Worm (Caenorhabditis elegans): ENCODE measurements around the gene wrt-6.

DNA sequence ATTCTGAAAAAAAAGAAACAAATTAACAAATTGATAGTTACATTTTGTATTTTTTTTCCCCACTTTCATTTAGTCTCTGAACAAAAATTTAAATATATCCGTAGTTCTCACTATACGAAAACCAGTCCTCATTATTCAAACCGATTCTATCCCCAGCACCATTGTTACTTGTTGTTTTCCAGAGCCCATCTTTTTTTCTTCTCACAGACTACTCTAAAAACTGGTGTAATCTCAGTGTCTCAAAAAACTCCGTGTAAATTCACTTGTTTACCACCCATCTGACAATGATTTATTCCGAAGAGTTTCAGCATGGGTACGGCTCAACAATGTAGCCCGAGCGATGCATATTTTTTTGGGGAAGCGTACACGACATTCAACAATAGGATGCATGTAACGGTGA, 8.9 kb downstream of the wrt-6 start, which contains the start of gene C12D12.3:
- TF ChIP-seq ama-1 (optimal IDR thresholded peaks at IDR 0.05) (no peak), ceh-82 (tag; optimal IDR thresholded peaks at IDR 0.05) (no peak), lin-11 (tag; optimal IDR thresholded peaks at IDR 0.05) (no peak), C34F6.9 (tag; optimal IDR thresholded peaks at IDR 0.05) (no peak), snpc-4 (tag; optimal IDR thresholded peaks at IDR 0.05) (no peak), nhr-77 (tag; optimal IDR thresholded peaks at IDR 0.05) (no peak), fos-1 (tag; optimal IDR thresholded peaks at IDR 0.05) (no peak), elt-3 (tag; optimal IDR thresholded peaks at IDR 0.05) (no peak), zag-1 (tag; optimal IDR thresholded peaks at IDR 0.05) (no peak)

All from whole organism, L2 larva.